Worm (Caenorhabditis elegans) whole organism, young adult: ENCODE results near the gene srbc-63.

Source experiments
- C06A6.2 ChIP-seq: fragments of 200-800 bp; sonication (Bioruptor generic); conservative IDR thresholded peaks from 2 replicates; pipeline ENCODE4 v1.3.6; 2022; ENCODE audit warnings: missing genetic modification characterization, missing compliant biosample characterization
- T07F8.4 ChIP-seq: sonication (generic microtip); optimal IDR thresholded peaks from 2 replicates; lab custom pipeline; 2016; ENCODE audit warnings: mild to moderate bottlenecking, missing genetic modification characterization, moderate library complexity, missing compliant biosample characterization
- Y53F4B.3 ChIP-seq: fragments of 200-800 bp; sonication (Bioruptor generic); IDR thresholded peaks from 2 replicates; pipeline ENCODE4 v1.3.6; 2022; ENCODE audit warnings: missing genetic modification reagents, missing genetic modification characterization, missing compliant biosample characterization
- Y95B8A.8 ChIP-seq: fragments of 200-800 bp; sonication (Bioruptor generic); IDR thresholded peaks from 2 replicates; pipeline ENCODE4 v1.3.6; 2022; ENCODE audit warnings: missing genetic modification reagents, missing genetic modification characterization, missing compliant biosample characterization
- gei-17 ChIP-seq: fragments of 200-800 bp; sonication (Bioruptor generic); optimal IDR thresholded peaks from 2 replicates; lab custom pipeline; 2018; ENCODE audit warnings: mild to moderate bottlenecking, missing genetic modification characterization, missing compliant biosample characterization
- madf-3 ChIP-seq: fragments of 200-800 bp; sonication (Bioruptor generic); IDR thresholded peaks from 2 replicates; pipeline ENCODE4 v1.3.6; 2022; ENCODE audit warnings: missing genetic modification reagents, missing genetic modification characterization, missing compliant biosample characterization

DNA sequence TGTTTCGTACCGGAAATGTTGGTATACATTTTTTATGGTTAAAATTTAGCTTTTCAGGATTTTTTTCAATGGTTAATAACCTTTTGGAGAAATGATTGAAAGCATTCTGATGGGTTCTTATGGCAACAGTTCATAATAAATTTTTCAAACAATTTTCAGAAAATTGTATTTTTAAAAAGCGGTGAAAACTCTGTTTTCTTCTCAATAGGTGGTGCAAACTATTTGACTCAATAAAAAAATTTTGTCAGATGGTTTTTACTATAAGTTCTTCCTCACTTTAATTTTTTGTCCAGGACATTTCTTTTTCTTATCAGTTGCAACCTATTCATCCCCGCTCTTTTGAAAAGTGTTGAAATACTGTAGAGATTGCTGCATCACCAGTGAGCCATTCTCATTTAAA lies 36.3 kb upstream of the srbc-63 start, which contains the start of gene T26H5.14:
- TF ChIP-seq Y95B8A.8 = no peak
- TF ChIP-seq C06A6.2 (GFP tag; lab: Robert Waterston, UW) = no peak
- no peak for TF ChIP-seq madf-3 (GFP tag; lab: Robert Waterston, UW)
- TF ChIP-seq gei-17 (GFP tag; lab: Kevin White, UChicago) = no peak
- TF ChIP-seq Y53F4B.3 (GFP tag; lab: Robert Waterston, UW) = no peak
- TF ChIP-seq T07F8.4 (tag; lab: Kevin White, UChicago) = no peak
